Fruit fly (Drosophila melanogaster): ENCODE measurements around the gene PIG-B.
A peak's percentile ranks its signal among the peaks of the same experiment; 100 is the strongest.

DNA sequence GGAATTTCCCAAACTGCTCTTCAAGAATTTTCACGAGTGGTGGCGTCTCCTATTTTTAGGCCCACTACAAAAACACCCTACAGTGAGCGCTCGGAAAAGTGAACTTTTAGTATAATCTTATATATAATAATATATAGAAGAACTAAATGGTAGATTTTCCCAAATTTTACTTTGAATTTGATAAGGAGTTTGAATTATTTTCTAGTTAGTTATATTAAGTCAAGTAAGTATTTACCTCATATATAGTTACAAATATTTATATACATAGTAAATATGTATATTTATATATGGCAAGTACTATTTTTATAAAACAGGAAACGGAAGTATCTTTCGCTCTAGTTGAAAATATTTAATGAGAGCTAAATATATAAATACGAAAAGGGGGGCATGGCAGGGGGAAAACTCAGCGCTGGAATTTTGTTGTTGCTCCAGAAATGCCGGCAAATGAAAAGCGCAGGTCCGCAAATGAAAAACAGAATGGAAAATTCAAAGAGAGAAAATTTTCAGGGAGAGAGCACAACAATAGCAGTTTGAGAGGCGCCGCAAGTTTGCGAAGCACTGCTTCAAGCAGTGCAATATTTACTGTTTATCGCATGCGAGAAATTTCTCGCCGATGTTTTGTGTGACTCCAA, 22.2 kb upstream of the PIG-B start:
- peak; percentile 18 for TF ChIP-seq CG14655 (GFP tag; optimal IDR thresholded peaks at IDR 0.05)
- peak; percentile 52; the same call in 1 of the 3 replicates for TF ChIP-seq CG4496 (GFP tag; IDR thresholded peaks at IDR 0.05)
- no peak for TF ChIP-seq rn (GFP tag; IDR thresholded peaks at IDR 0.05)
- TF ChIP-seq CG15710 (tag; optimal IDR thresholded peaks at IDR 0.05): no peak
- no peak; the same call in 1 of the 2 replicates for TF ChIP-seq Ets98B (GFP tag; IDR thresholded peaks at IDR 0.05)
